Worm (Caenorhabditis elegans) whole organism, L4 larva: ENCODE results near the gene mcd-1.
A peak's percentile ranks its signal among the peaks of the same experiment; 100 is the strongest.

Source experiments
- D1046.2 ChIP-seq: fragments of 200-800 bp; sonication (Bioruptor generic); IDR thresholded peaks from 2 replicates; pipeline ENCODE4 v1.3.6; 2022; ENCODE audit warnings: missing genetic modification characterization, missing compliant biosample characterization
- Y105C5A.15 ChIP-seq: fragments of 200-800 bp; sonication (Bioruptor generic); IDR thresholded peaks from 2 replicates; pipeline ENCODE4 v1.3.6; 2022; ENCODE audit warnings: missing genetic modification characterization, missing compliant biosample characterization
- ZK337.2 ChIP-seq: fragments of 200-800 bp; sonication (Bioruptor generic); IDR thresholded peaks from 2 replicates; pipeline ENCODE4 v1.3.6; 2022; ENCODE audit warnings: missing genetic modification reagents, missing genetic modification characterization, missing compliant biosample characterization
- aha-1 ChIP-seq: fragments of 150-350 bp; peaks from one replicate; lab custom pipeline; 2014; ENCODE audit warnings: missing biosample characterization, missing genetic modification characterization
- ceh-28 ChIP-seq: fragments of 150-350 bp; optimal IDR thresholded peaks from 2 replicates; lab custom pipeline; 2014; ENCODE audit warnings: missing biosample characterization, missing genetic modification reagents, missing genetic modification characterization
- ceh-44 ChIP-seq: fragments of 200-800 bp; sonication (Bioruptor generic); IDR thresholded peaks from 2 replicates; pipeline ENCODE4 v1.3.6; 2022; ENCODE audit warnings: missing genetic modification reagents, missing genetic modification characterization, missing compliant biosample characterization
- daf-12 ChIP-seq: fragments of 150-350 bp; optimal IDR thresholded peaks from 2 replicates; lab custom pipeline; 2014; ENCODE audit warnings: missing biosample characterization, missing genetic modification reagents, missing genetic modification characterization
- daf-16 ChIP-seq, 3 experiments: sonication (generic microtip); optimal IDR thresholded peaks; 2 replicates each; lab custom pipeline; 2016 to 2017; ENCODE audit warnings: missing genetic modification characterization in 3 of 3, missing genetic modification reagents in 3 of 3, mild to moderate bottlenecking in 2 of 3, missing compliant biosample characterization in 2 of 3, missing biosample characterization in 1 of 3, moderate library complexity in 1 of 3
- duxl-1 ChIP-seq: sonication (generic microtip); optimal IDR thresholded peaks from 2 replicates; lab custom pipeline; 2016; ENCODE audit warnings: mild to moderate bottlenecking, missing genetic modification characterization, moderate library complexity, missing compliant biosample characterization; ENCODE audit not compliant: poor library complexity
- egl-27 ChIP-seq: sonication (generic microtip); optimal IDR thresholded peaks from 3 replicates; lab custom pipeline; 2017; ENCODE audit warnings: missing biosample characterization, missing genetic modification reagents, missing genetic modification characterization
- fkh-10 ChIP-seq: fragments of 150-350 bp; optimal IDR thresholded peaks from 2 replicates; lab custom pipeline; 2014; ENCODE audit warnings: missing biosample characterization, missing genetic modification reagents, missing genetic modification characterization
- fos-1 ChIP-seq: fragments of 150-350 bp; optimal IDR thresholded peaks from 2 replicates; lab custom pipeline; 2014; ENCODE audit warnings: missing biosample characterization, missing genetic modification characterization
- hlh-30 ChIP-seq: sonication (generic microtip); optimal IDR thresholded peaks from 2 replicates; lab custom pipeline; 2017; ENCODE audit warnings: antibody characterized with exemption, mild to moderate bottlenecking, missing genetic modification characterization, missing compliant biosample characterization; ENCODE audit not compliant: insufficient read depth
- jun-1 ChIP-seq: fragments of 150-350 bp; optimal IDR thresholded peaks from 2 replicates; lab custom pipeline; 2014; ENCODE audit warnings: missing biosample characterization, missing genetic modification reagents, missing genetic modification characterization
- lim-7 ChIP-seq: fragments of 200-800 bp; sonication (Bioruptor generic); IDR thresholded peaks from 2 replicates; pipeline ENCODE4 v1.3.6; 2022; ENCODE audit warnings: missing genetic modification characterization, missing compliant biosample characterization
- lin-15B ChIP-seq: fragments of 150-350 bp; sonication (generic microtip); optimal IDR thresholded peaks from 3 replicates; lab custom pipeline; 2014; ENCODE audit warnings: missing biosample characterization, missing genetic modification characterization
- lin-29 ChIP-seq: fragments of 200-800 bp; sonication (Bioruptor generic); IDR thresholded peaks from 2 replicates; pipeline ENCODE4 v1.3.6; 2022; ENCODE audit warnings: missing genetic modification reagents, missing genetic modification characterization, missing compliant biosample characterization
- lsy-2 ChIP-seq, 2 experiments: fragments of 150-350 bp in 1 of 2; sonication (generic microtip) in 1 of 2; optimal IDR thresholded peaks; 2 replicates each; lab custom pipeline; 2014 to 2017; ENCODE audit warnings: missing biosample characterization in 2 of 2, missing genetic modification characterization in 2 of 2
- mdt-29 ChIP-seq: fragments of 200-800 bp; sonication (Bioruptor generic); IDR thresholded peaks from 2 replicates; pipeline ENCODE4 v1.3.6; 2022; ENCODE audit warnings: missing genetic modification reagents, missing genetic modification characterization, missing compliant biosample characterization
- mep-1 ChIP-seq: fragments of 150-350 bp; sonication (generic microtip); optimal IDR thresholded peaks from 3 replicates; lab custom pipeline; 2014; ENCODE audit warnings: missing biosample characterization, missing genetic modification characterization
- mxl-3 ChIP-seq: fragments of 200-800 bp; sonication (Bioruptor generic); optimal IDR thresholded peaks from 2 replicates; lab custom pipeline; 2018; ENCODE audit warnings: mild to moderate bottlenecking, missing genetic modification characterization, missing compliant biosample characterization
- nhr-10 ChIP-seq: fragments of 150-350 bp; optimal IDR thresholded peaks from 2 replicates; lab custom pipeline; 2014; ENCODE audit warnings: missing biosample characterization, missing genetic modification characterization
- nhr-41 ChIP-seq: fragments of 200-800 bp; sonication (Bioruptor generic); IDR thresholded peaks from 2 replicates; pipeline ENCODE4 v1.3.6; 2022; ENCODE audit warnings: missing genetic modification reagents, missing genetic modification characterization, missing compliant biosample characterization
- nhr-42 ChIP-seq: fragments of 200-800 bp; sonication (Bioruptor generic); IDR thresholded peaks from 2 replicates; pipeline ENCODE4 v1.3.6; 2022; ENCODE audit warnings: missing genetic modification characterization, missing compliant biosample characterization
- nhr-76 ChIP-seq: fragments of 150-350 bp; optimal IDR thresholded peaks from 2 replicates; lab custom pipeline; 2014; ENCODE audit warnings: missing biosample characterization, missing genetic modification characterization
- set-16 ChIP-seq: fragments of 200-800 bp; sonication (Bioruptor generic); IDR thresholded peaks from 2 replicates; pipeline ENCODE4 v1.3.6; 2022; ENCODE audit warnings: missing genetic modification reagents, missing genetic modification characterization, missing compliant biosample characterization
- spr-1 ChIP-seq: sonication (generic microtip); optimal IDR thresholded peaks from 2 replicates; lab custom pipeline; 2016; ENCODE audit warnings: mild to moderate bottlenecking, missing genetic modification characterization, missing compliant biosample characterization
- spr-3 ChIP-seq: fragments of 200-800 bp; sonication (Bioruptor generic); optimal IDR thresholded peaks from 2 replicates; lab custom pipeline; 2018; ENCODE audit warnings: mild to moderate bottlenecking, missing genetic modification characterization, missing compliant biosample characterization
- tag-97 ChIP-seq: fragments of 200-800 bp; sonication (Bioruptor generic); IDR thresholded peaks from 2 replicates; pipeline ENCODE4 v1.3.6; 2022; ENCODE audit warnings: missing genetic modification characterization, missing compliant biosample characterization
- unc-62 ChIP-seq, 3 experiments: fragments of 150-350 bp in 1 of 3; sonication (generic microtip); optimal IDR thresholded peaks in 2 of 3; peaks in 1 of 3; 1 replicate in 1 of 3; 2 replicates in 2 of 3; lab custom pipeline; 2014 to 2017; ENCODE audit warnings: missing biosample characterization in 3 of 3, missing genetic modification characterization in 3 of 3, missing genetic modification reagents in 3 of 3, missing genotype in 1 of 3
- ztf-11 ChIP-seq: fragments of 150-350 bp; optimal IDR thresholded peaks from 2 replicates; lab custom pipeline; 2014; ENCODE audit warnings: missing biosample characterization, missing genetic modification characterization

The mcd-1 gene

DNA sequence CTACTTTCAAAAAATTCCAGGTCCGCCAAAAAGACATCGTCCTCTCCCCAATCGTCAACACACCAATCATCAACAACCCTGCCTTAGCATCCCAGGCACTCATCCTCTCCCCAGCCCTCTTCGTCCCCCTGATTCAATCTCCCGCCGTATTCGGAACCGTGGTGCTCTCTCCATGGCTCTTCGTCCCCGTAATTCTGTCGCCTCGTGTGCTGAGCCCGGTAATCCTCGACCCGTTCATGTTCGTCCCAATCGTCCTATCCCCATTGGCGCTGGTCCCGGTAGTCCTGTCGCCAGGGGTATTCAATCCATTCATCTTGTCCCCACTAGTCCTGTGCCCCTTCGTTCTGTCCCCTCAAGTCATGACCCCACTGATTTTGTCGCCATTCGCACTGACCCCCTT lies 30.8 kb downstream of the mcd-1 start:
- TF ChIP-seq tag-97 (GFP tag; lab: Robert Waterston, UW) (no peak), mep-1 (tag; lab: Kevin White, UChicago) (no peak), nhr-76 (no peak), set-16 (peak; percentile 67)

DNA sequence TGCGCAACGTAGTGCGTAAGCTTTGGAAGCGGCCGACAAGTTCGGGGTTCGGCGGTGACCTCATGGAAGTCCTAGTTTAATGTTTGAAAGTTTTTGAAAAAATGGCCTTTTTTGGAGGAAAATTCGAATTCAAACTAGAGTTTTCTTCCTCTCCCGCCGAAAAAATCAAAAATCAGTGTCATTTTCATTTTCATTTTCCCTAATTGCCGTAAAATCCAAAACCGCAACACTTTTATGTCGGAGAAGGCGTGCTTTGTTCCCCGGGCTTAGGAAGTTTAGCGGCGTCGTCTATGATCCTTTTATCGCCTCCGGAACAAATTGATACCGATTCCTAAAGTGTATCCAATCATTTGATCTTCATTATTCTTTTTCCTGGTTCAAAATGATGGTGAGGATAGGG lies 36.6 kb downstream of the mcd-1 start, which contains the start of gene mltn-5:
TSS of gene mltn-5 (plus strand) at position 301 of the 400 bp plus-strand sequence.
- TF ChIP-seq lin-15B (tag; lab: Kevin White, UChicago) (no peak), lsy-2 (tag; optimal IDR thresholded peaks at IDR 0.05; lab: Kevin White, UChicago) (no peak), jun-1 (tag; lab: Kevin White, UChicago) (no peak), set-16 (no peak)
- TF ChIP-seq, all 104 proteins: peak for 0

DNA sequence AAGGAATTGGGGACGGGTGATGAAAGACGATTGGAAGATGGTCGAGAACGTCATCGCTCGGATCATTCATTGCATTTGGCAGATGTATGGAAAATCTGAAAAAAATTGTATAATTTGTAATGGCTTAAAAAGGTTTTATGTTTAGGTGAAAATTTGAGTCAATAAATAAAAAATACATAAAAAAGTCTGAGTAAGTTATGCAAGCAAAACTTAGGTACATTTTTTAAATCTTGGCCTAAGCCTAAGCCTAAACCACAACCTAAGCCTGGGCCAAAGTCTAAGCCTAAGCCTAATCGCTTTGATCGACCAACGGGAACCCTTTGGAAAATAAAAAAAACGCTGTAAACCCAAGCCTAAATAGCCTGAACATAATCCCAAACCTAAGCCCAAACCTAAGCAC lies 43.6 kb downstream of the mcd-1 start, which contains the start of gene hot-3:
TSS of gene hot-3 (minus strand) at position 101 of the 400 bp plus-strand sequence.
- TF ChIP-seq hlh-30 (tag; lab: Kevin White, UChicago) (no peak), lin-29 (GFP tag; lab: Robert Waterston, UW) (no peak), daf-12 (tag; lab: Kevin White, UChicago) (no peak), nhr-76 (no peak), ztf-11 (tag; lab: Kevin White, UChicago) (no peak), lim-7 (GFP tag; lab: Robert Waterston, UW) (no peak), daf-16 (GFP tag; optimal IDR thresholded peaks at IDR 0.05; lab: Kevin White, UChicago) (no peak), daf-16 (tag; optimal IDR thresholded peaks at IDR 0.05; lab: Kevin White, UChicago) (no peak), ceh-44 (no peak), nhr-10 (tag; lab: Kevin White, UChicago) (no peak), mdt-29 (GFP tag; lab: Robert Waterston, UW) (no peak), tag-97 (GFP tag; lab: Robert Waterston, UW) (no peak), fkh-10 (no peak), fos-1 (tag; lab: Kevin White, UChicago) (no peak), egl-27 (no peak), spr-3 (GFP tag; lab: Kevin White, UChicago) (no peak)

DNA sequence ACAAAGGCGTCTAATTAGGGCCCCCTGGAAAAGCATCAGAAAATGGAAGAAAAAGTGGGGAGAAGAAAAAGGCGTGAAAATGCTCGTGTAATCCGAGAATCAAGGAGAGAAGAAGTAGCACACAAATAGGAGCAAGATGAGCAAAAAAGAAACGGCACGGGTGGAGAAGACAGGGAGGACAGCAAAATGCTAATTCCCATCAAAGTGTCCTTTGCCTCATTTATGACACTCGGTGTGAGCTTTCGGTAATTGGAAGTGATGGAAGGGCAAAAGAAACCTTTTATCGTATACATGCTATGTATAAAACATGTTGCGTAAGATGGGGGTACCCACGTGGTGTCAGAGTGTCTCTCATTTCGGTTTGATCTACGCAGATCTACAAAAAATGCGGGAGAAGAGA lies 45.2 kb downstream of the mcd-1 start:
- peak; percentile 9 for TF ChIP-seq aha-1 (tag; lab: Kevin White, UChicago)
- no peak for TF ChIP-seq ZK337.2 (GFP tag; lab: Robert Waterston, UW)

DNA sequence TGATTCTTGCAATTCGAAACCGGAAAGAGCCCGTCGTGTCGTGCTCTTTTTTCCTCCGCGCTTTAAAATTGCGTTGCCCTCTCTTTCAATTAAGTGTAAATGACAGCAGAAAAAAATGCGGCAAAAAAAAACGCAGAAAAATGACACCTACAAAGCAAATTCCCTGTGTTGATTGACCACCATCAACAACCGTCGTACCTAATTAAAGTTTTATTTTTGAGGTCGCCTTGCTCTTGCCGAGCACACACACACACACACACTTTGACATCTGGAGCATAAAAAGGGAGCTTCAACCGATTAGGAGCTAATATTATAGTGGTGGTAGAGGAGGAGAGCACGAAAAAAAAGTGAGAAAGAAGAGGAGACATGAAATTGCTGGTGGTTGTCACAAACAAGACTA lies 47.6 kb downstream of the mcd-1 start:
- TF ChIP-seq aha-1 (tag; lab: Kevin White, UChicago) (peak; percentile 90), nhr-41 (GFP tag; lab: Robert Waterston, UW) (no peak), unc-62 (GFP tag; optimal IDR thresholded peaks at IDR 0.05 in 1 of 2; lab: Kevin White, UChicago) (peak in 1 of 2 experiments; percentile 23), unc-62 (tag; optimal IDR thresholded peaks at IDR 0.05; lab: Kevin White, UChicago) (no peak)

DNA sequence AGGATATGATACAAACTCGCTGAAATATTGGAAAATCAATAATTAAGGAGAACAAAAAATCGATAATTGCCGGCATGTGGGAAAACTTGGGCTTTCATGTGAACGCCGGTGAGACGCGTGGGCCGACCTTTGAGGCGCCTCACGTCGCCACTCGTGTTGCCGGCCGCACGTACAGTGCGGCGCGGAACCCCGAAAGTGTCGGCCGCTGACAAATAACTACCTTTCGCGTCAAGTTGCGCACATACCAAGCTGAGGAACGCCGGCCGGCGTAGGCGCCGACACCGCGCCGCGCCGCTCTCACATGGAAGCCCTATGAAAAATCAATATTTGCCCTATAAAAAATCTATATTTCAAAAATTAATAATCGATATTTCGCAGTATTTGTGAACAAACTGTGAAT lies 49.9 kb downstream of the mcd-1 start:
- TF ChIP-seq mxl-3 (GFP tag; lab: Kevin White, UChicago) (no peak), unc-62 (GFP tag; optimal IDR thresholded peaks at IDR 0.05 in 1 of 2; lab: Kevin White, UChicago) (peak in 1 of 2 experiments; percentile 18), unc-62 (tag; optimal IDR thresholded peaks at IDR 0.05; lab: Kevin White, UChicago) (no peak), ceh-28 (tag; lab: Kevin White, UChicago) (peak; percentile 47), spr-1 (tag; lab: Kevin White, UChicago) (no peak), egl-27 (no peak), duxl-1 (no peak), set-16 (peak; percentile 82), Y105C5A.15 (no peak), nhr-42 (GFP tag; lab: Robert Waterston, UW) (peak; percentile 11; the same call in 1 of the 2 replicates), D1046.2 (GFP tag; lab: Robert Waterston, UW) (peak; percentile 52; the same call in 1 of the 2 replicates)
